Fruit fly (Drosophila melanogaster): ENCODE data around the gene cm.

Gene cm

DNA sequence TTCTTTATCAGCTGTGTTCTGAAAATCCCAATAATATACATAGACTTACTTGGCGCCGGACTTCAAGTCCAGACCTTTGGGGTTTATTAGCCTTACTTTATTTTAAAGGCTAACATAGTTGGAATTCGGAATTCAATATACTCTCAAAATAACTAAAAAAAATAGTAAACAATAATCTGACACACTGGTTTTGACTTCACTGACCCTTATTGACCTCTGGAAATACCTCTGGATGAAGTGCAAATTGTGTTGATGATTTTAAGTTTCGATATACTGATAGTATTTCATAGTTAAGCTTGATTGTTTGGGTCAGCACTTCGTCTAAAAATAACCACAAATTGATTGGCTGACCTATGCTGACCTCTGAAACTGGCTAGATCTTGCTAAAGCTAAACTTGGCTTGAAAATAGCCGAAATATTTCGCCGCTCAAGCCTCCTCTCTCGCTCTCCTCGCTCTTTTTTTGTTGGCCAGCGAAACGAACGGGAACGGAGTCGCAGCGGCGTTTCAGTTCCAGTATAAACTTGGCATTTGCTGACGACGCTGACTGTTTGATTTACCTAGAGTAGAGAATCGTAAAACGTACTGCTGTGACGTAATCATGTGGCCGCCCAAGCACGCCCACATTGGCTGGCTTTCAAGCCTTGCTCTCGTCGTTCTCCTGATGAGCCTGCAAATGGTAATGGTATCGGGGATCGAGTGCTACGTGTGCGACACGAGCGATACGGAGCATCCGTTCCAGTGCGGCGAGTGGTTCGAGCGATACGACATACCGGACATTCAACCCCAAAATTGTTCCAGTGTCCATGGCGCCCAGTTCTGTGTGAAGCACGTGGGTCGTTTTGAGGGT, 24.7 kb downstream of the cm start, which contains the start of gene bou (continued):
- no peak for TF ChIP-seq CG7556 (GFP tag; optimal IDR thresholded peaks at IDR 0.05)
- TF ChIP-seq grn (GFP tag; optimal IDR thresholded peaks at IDR 0.05): no peak
- TF ChIP-seq CG18764 (GFP tag; optimal IDR thresholded peaks at IDR 0.05): no peak
- TF ChIP-seq aop (GFP tag; IDR thresholded peaks at IDR 0.05): no peak
- no peak for TF ChIP-seq cas (GFP tag; IDR thresholded peaks at IDR 0.05)
- no peak for TF ChIP-seq Spps (tag; optimal IDR thresholded peaks at IDR 0.05)
- TF ChIP-seq Med (GFP tag): peak; percentile 60
- TF ChIP-seq HLH4C (GFP tag; IDR thresholded peaks at IDR 0.05; ENCODE audit: partially characterized antibody): no peak
- TF ChIP-seq dm (GFP tag; optimal IDR thresholded peaks at IDR 0.05): no peak
- TF ChIP-seq Ptx1 (GFP tag; IDR thresholded peaks at IDR 0.05): no peak
- no peak for TF ChIP-seq Hey (tag; optimal IDR thresholded peaks at IDR 0.05)
- no peak for TF ChIP-seq trem (tag; optimal IDR thresholded peaks at IDR 0.05)
- TF ChIP-seq HmgZ (tag; optimal IDR thresholded peaks at IDR 0.05): no peak
- TF ChIP-seq ara (GFP tag; IDR thresholded peaks at IDR 0.05): 0 out of 2 replicates have a peak, but pooled peaks have one; percentile 27
- no peak for TF ChIP-seq CG32772 (GFP tag; IDR thresholded peaks at IDR 0.05)
- TF ChIP-seq Ets97D (GFP tag; optimal IDR thresholded peaks at IDR 0.05): no peak
- no peak for TF ChIP-seq sug (tag; optimal IDR thresholded peaks at IDR 0.05)
- no peak for TF ChIP-seq Atf6 (GFP tag; IDR thresholded peaks at IDR 0.05)
- TF ChIP-seq dpn (GFP tag; optimal IDR thresholded peaks at IDR 0.05): no peak
- TF ChIP-seq CG43689 (GFP tag; IDR thresholded peaks at IDR 0.05): no peak
- TF ChIP-seq az2 (GFP tag; optimal IDR thresholded peaks at IDR 0.05): no peak
- TF ChIP-seq Atf-2 (GFP tag; optimal IDR thresholded peaks at IDR 0.05): no peak
- no peak for TF ChIP-seq emc (GFP tag; optimal IDR thresholded peaks at IDR 0.05)
- TF ChIP-seq bowl (GFP tag; IDR thresholded peaks at IDR 0.05): no peak
- TF ChIP-seq toy (GFP tag; IDR thresholded peaks at IDR 0.05): no peak
- no peak for TF ChIP-seq fru (optimal IDR thresholded peaks at IDR 0.05)
- TF ChIP-seq Max (GFP tag; optimal IDR thresholded peaks at IDR 0.05): no peak
- peak; percentile 5 for TF ChIP-seq Deaf1 (tag; optimal IDR thresholded peaks at IDR 0.05)
- no peak for TF ChIP-seq CG3995 (GFP tag; optimal IDR thresholded peaks at IDR 0.05)
- TF ChIP-seq Lpt (GFP tag; optimal IDR thresholded peaks at IDR 0.05): no peak
- TF ChIP-seq Rx (GFP tag; IDR thresholded peaks at IDR 0.05): no peak
- TF ChIP-seq HLH54F (GFP tag; optimal IDR thresholded peaks at IDR 0.05): no peak
- no peak for TF ChIP-seq jigr1 (GFP tag; IDR thresholded peaks at IDR 0.05)
- TF ChIP-seq yki (optimal IDR thresholded peaks at IDR 0.05): no peak
- no peak for TF ChIP-seq Bdp1 (GFP tag; optimal IDR thresholded peaks at IDR 0.05)
- TF ChIP-seq Dip3 (GFP tag; optimal IDR thresholded peaks at IDR 0.05): no peak
- TF ChIP-seq CG8290 (GFP tag; optimal IDR thresholded peaks at IDR 0.05): no peak
- peak in 1 of 2 experiments; percentile 18 for TF ChIP-seq CG8290 (tag; optimal IDR thresholded peaks at IDR 0.05)
- no peak for TF ChIP-seq h (optimal IDR thresholded peaks at IDR 0.05)
- TF ChIP-seq CG17912 (GFP tag; optimal IDR thresholded peaks at IDR 0.05): no peak
- TF ChIP-seq NK7.1 (GFP tag; optimal IDR thresholded peaks at IDR 0.05): no peak
- no peak for TF ChIP-seq CG6791 (GFP tag; IDR thresholded peaks at IDR 0.05; ENCODE audit: partially characterized antibody)
- TF ChIP-seq luna (GFP tag; optimal IDR thresholded peaks at IDR 0.05): no peak
- no peak for TF ChIP-seq z (GFP tag; IDR thresholded peaks at IDR 0.05)
- no peak for TF ChIP-seq CG13624 (GFP tag; optimal IDR thresholded peaks at IDR 0.05)
- no peak for TF ChIP-seq Eip74EF (GFP tag; optimal IDR thresholded peaks at IDR 0.05)
- TF ChIP-seq CG2199 (GFP tag; IDR thresholded peaks at IDR 0.05): 0 out of 3 replicates have a peak, but pooled peaks have one; percentile 71
- TF ChIP-seq CG31365 (tag; optimal IDR thresholded peaks at IDR 0.05): no peak
- no peak for TF ChIP-seq lilli (GFP tag; optimal IDR thresholded peaks at IDR 0.05)
- no peak for TF ChIP-seq CG14860 (GFP tag; IDR thresholded peaks at IDR 0.05; ENCODE audit: partially characterized antibody)
- no peak for TF ChIP-seq CG10654 (GFP tag; optimal IDR thresholded peaks at IDR 0.05)
- no peak for TF ChIP-seq CG16779 (GFP tag; IDR thresholded peaks at IDR 0.05)
